Worm (Caenorhabditis elegans) whole organism, mixed stage, embryonic: ENCODE measurements around the gene T16H12.9.
A peak's percentile ranks its signal among the peaks of the same experiment; 100 is the strongest.

Experiments used
- M03D4.4 ChIP-seq: sonication (generic microtip); optimal IDR thresholded peaks from 2 replicates; lab custom pipeline; 2017; ENCODE audit warnings: mild to moderate bottlenecking, missing genetic modification characterization, missing compliant biosample characterization
- bed-3 ChIP-seq: fragments of 200-800 bp; sonication (Bioruptor generic); optimal IDR thresholded peaks from 3 replicates; lab custom pipeline; 2018; ENCODE audit warnings: mild to moderate bottlenecking, missing genetic modification characterization, moderate library complexity, missing compliant biosample characterization
- ceh-39 ChIP-seq: fragments of 150-350 bp; optimal IDR thresholded peaks from 2 replicates; lab custom pipeline; 2014; ENCODE audit warnings: missing biosample characterization, missing genetic modification characterization
- ceh-43 ChIP-seq: fragments of 200-800 bp; sonication (Bioruptor generic); optimal IDR thresholded peaks from 2 replicates; lab custom pipeline; 2018; ENCODE audit warnings: mild to moderate bottlenecking, missing genetic modification characterization, moderate library complexity, missing compliant biosample characterization
- ceh-83 ChIP-seq: fragments of 200-800 bp; sonication (Bioruptor generic); optimal IDR thresholded peaks from 2 replicates; lab custom pipeline; 2018; ENCODE audit warnings: mild to moderate bottlenecking, missing genetic modification characterization, missing compliant biosample characterization
- ces-1 ChIP-seq: fragments of 150-350 bp; optimal IDR thresholded peaks from 2 replicates; lab custom pipeline; 2014; ENCODE audit warnings: missing biosample characterization, missing genetic modification reagents, missing genetic modification characterization
- cnd-1 ChIP-seq: fragments of 200-800 bp; sonication (Bioruptor generic); optimal IDR thresholded peaks from 2 replicates; lab custom pipeline; 2018; ENCODE audit warnings: mild to moderate bottlenecking, missing genetic modification characterization, missing compliant biosample characterization
- drap-1 ChIP-seq: fragments of 200-800 bp; sonication (Bioruptor generic); optimal IDR thresholded peaks from 3 replicates; lab custom pipeline; 2018; ENCODE audit warnings: mild to moderate bottlenecking, missing genetic modification characterization, missing compliant biosample characterization
- flh-1 ChIP-seq: fragments of 200-800 bp; sonication (Bioruptor generic); optimal IDR thresholded peaks from 2 replicates; lab custom pipeline; 2018; ENCODE audit warnings: mild to moderate bottlenecking, missing genetic modification characterization, moderate library complexity, missing compliant biosample characterization
- ham-2 ChIP-seq: fragments of 200-800 bp; sonication (Bioruptor generic); optimal IDR thresholded peaks from 2 replicates; lab custom pipeline; 2018; ENCODE audit warnings: mild to moderate bottlenecking, missing genetic modification characterization, missing compliant biosample characterization
- hlh-1 ChIP-seq: fragments of 150-350 bp; optimal IDR thresholded peaks from 2 replicates; lab custom pipeline; 2014; ENCODE audit warnings: missing biosample characterization, missing genetic modification reagents, missing genetic modification characterization
- lin-13 ChIP-seq: fragments of 150-350 bp; optimal IDR thresholded peaks from 2 replicates; lab custom pipeline; 2014; ENCODE audit warnings: missing biosample characterization, missing genetic modification characterization
- lin-32 ChIP-seq: fragments of 200-800 bp; sonication (Bioruptor generic); optimal IDR thresholded peaks from 2 replicates; lab custom pipeline; 2018; ENCODE audit warnings: mild to moderate bottlenecking, missing genetic modification characterization, missing compliant biosample characterization
- lsy-2 ChIP-seq: fragments of 150-350 bp; optimal IDR thresholded peaks from 2 replicates; lab custom pipeline; 2014; ENCODE audit warnings: missing biosample characterization, missing genetic modification characterization
- mab-5 ChIP-seq: fragments of 150-350 bp; optimal IDR thresholded peaks from 2 replicates; lab custom pipeline; 2014; ENCODE audit warnings: missing biosample characterization, missing genetic modification characterization
- mep-1 ChIP-seq: fragments of 150-350 bp; optimal IDR thresholded peaks from 2 replicates; lab custom pipeline; 2017; ENCODE audit warnings: missing biosample characterization, missing genetic modification reagents, missing genetic modification characterization, inconsistent platforms
- mls-2 ChIP-seq: sonication (generic microtip); optimal IDR thresholded peaks from 2 replicates; lab custom pipeline; 2016; ENCODE audit warnings: mild to moderate bottlenecking, missing genetic modification characterization, moderate library complexity, missing compliant biosample characterization
- nhr-12 ChIP-seq: fragments of 150-350 bp; optimal IDR thresholded peaks from 2 replicates; lab custom pipeline; 2014; ENCODE audit warnings: missing biosample characterization, missing genetic modification characterization
- nhr-2 ChIP-seq: fragments of 150-350 bp; optimal IDR thresholded peaks from 2 replicates; lab custom pipeline; 2014; ENCODE audit warnings: missing biosample characterization, missing genetic modification characterization
- nhr-237 ChIP-seq: fragments of 150-350 bp; optimal IDR thresholded peaks from 2 replicates; lab custom pipeline; 2014; ENCODE audit warnings: missing biosample characterization, missing genetic modification characterization
- nhr-28 ChIP-seq: fragments of 150-350 bp; optimal IDR thresholded peaks from 2 replicates; lab custom pipeline; 2014; ENCODE audit warnings: missing biosample characterization, missing genetic modification characterization
- pha-4 ChIP-seq: fragments of 150-350 bp; optimal IDR thresholded peaks from 2 replicates; lab custom pipeline; 2018; ENCODE audit warnings: missing biosample characterization, missing genetic modification reagents, missing genetic modification characterization
- sem-2 ChIP-seq: fragments of 200-800 bp; sonication (Bioruptor generic); optimal IDR thresholded peaks from 2 replicates; lab custom pipeline; 2018; ENCODE audit warnings: mild to moderate bottlenecking, missing genetic modification characterization, missing compliant biosample characterization
- sptf-1 ChIP-seq: sonication (generic microtip); optimal IDR thresholded peaks from 2 replicates; lab custom pipeline; 2017; ENCODE audit warnings: mild to moderate bottlenecking, missing genetic modification characterization, moderate library complexity, missing compliant biosample characterization
- tbx-8 ChIP-seq: fragments of 200-800 bp; sonication (Bioruptor generic); optimal IDR thresholded peaks from 2 replicates; lab custom pipeline; 2018; ENCODE audit warnings: mild to moderate bottlenecking, missing genetic modification characterization, moderate library complexity, missing compliant biosample characterization
- unc-120 ChIP-seq: sonication (generic microtip); optimal IDR thresholded peaks from 2 replicates; lab custom pipeline; 2017; ENCODE audit warnings: missing genetic modification characterization, missing compliant biosample characterization; ENCODE audit not compliant: poor library complexity, severe bottlenecking
- unc-39 ChIP-seq: fragments of 150-350 bp; optimal IDR thresholded peaks from 2 replicates; lab custom pipeline; 2014; ENCODE audit warnings: missing biosample characterization, missing genetic modification characterization
- unc-62 ChIP-seq: fragments of 150-350 bp; optimal IDR thresholded peaks from 2 replicates; lab custom pipeline; 2014; ENCODE audit warnings: missing biosample characterization, missing genetic modification reagents, missing genetic modification characterization
- zip-8 ChIP-seq: fragments of 150-350 bp; optimal IDR thresholded peaks from 2 replicates; lab custom pipeline; 2014; ENCODE audit warnings: missing biosample characterization, missing genetic modification characterization
- ztf-11 ChIP-seq: fragments of 150-350 bp; optimal IDR thresholded peaks from 2 replicates; lab custom pipeline; 2014; ENCODE audit warnings: missing biosample characterization, missing genetic modification characterization

T16H12.9 gene

DNA sequence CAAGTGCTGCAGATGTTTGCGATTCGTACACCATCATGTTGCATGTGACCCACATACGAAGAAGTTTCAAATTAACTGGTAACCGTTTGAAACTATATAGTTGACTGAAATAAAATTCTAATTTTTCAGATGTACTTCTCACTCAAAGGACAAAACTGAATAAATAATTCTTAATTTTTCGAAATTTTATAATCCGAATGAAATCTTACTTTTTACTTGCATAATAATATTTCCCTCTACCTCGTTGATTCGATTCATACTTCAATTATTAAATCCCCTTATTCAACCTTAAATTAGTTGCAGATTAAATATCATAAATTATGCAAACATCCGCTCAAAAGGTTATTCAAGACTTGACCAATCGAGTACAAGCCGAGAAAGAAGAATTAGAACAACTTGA is 23.1 kb upstream of the T16H12.9 start, which contains the start of gene T16H12.2:
T16H12.2 (plus strand) TSS at position 301 of the 400 bp plus-strand sequence.
- TF ChIP-seq ceh-83 (no peak), lin-32 (GFP tag; lab: Kevin White, UChicago) (no peak), drap-1 (no peak), ceh-39 (tag; lab: Kevin White, UChicago) (no peak), zip-8 (tag; lab: Kevin White, UChicago) (no peak), nhr-28 (tag; lab: Kevin White, UChicago) (no peak), M03D4.4 (tag; lab: Kevin White, UChicago) (no peak), nhr-12 (tag; lab: Kevin White, UChicago) (no peak), ceh-43 (no peak), mab-5 (no peak)

DNA sequence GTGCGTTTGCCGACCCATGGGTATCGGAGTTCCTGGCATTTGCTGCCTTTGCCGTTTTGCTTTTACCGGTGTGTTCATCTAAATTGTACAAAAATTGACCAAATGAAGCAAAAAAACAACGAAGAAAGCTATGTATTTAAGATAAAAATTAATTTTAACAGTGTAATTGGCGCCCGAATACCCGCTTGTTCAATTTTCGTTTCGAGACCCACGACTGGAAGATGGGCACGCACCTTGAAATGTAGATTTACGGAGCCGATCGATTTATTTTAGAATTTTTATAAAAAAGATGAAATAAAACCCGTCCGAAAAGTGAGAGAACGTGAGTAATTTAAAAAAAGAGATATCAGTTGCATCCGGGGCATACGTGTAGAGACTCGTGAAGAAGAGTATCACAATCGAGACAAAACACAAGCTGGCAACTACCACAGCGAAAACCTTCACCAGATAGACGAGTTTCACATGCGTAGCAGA is 20.6 kb upstream of the T16H12.9 start, which contains the start of gene hal-2:
hal-2 (minus strand) TSS at position 424 of the 474 bp plus-strand sequence.
- TF ChIP-seq sptf-1 (tag; lab: Kevin White, UChicago) (no peak), ceh-83 (no peak), nhr-12 (tag; lab: Kevin White, UChicago) (no peak), zip-8 (tag; lab: Kevin White, UChicago) (no peak), nhr-28 (tag; lab: Kevin White, UChicago) (no peak), lsy-2 (tag; lab: Kevin White, UChicago) (no peak), ces-1 (GFP tag; lab: Kevin White, UChicago) (no peak), bed-3 (no peak), cnd-1 (tag; lab: Kevin White, UChicago) (no peak), unc-39 (tag; lab: Kevin White, UChicago) (no peak), mep-1 (tag; lab: Kevin White, UChicago) (no peak)
- TF ChIP-seq, all 35 proteins: peak for 0

DNA sequence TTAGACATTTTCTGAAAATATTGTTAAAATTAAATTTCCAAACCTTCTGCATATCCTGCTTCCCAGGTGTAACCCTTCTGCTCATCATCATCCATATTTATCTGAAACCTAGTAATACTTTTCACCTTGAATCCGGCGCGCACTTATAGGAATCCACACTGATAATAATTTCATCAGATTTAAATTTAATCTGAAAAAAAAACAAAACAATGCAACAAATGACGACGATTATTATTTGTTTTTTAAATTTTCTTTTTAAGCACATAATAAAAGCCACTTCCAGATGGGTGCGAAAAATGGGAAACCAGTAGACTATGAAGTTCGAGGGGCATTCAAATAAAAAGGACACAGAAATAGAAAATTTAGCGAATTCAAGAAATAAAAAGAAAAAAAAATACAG is 18.4 kb upstream of the T16H12.9 start, which contains the start of gene gtf-2H2C:
gtf-2H2C (minus strand) TSS at position 101 of the 400 bp plus-strand sequence.
- TF ChIP-seq unc-120 (tag; lab: Kevin White, UChicago): no peak

DNA sequence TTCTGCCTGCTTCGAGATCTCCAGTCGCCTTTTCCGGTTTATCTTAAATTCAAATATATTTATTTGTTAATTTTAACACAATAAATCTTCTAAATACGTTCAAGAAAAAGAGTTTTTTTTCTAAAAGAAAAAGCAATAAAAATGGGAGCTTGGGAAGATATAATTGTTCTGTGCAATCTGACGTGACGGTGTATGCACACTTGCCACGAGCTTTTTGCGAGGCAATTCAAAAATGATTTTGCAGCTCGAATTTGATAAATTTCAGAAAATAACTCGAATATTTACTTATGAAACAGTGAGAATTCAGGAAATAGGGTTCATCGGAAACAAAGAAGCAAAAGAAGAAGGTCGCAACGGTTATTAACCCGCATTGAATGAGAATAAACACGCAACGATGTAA is 16.0 kb upstream of the T16H12.9 start:
- no peak for TF ChIP-seq nhr-12 (tag; lab: Kevin White, UChicago)
- peak; percentile 2 for TF ChIP-seq lin-32 (GFP tag; lab: Kevin White, UChicago)

DNA sequence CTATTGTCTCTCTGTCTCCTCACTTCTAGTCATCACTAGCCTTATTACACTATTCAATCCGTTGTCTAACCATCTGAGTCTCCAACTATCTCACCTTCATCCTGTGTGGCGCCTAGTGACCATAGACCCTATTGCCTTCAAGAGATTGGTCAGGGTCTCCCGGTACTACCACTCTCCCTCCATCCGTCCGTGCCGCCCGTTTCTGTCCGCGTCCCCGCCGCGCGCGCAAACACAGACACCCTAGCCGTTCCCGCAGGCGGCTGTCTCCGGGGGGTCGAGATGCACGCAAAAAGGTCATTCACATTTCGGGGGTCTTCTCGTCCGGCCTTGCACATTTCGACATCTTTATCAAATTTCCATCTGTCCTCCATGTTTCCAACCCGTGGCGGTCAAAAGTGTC is 14.6 kb upstream of the T16H12.9 start:
- TF ChIP-seq unc-120 (tag; lab: Kevin White, UChicago): peak; percentile 56
- no peak for TF ChIP-seq ces-1 (GFP tag; lab: Kevin White, UChicago)
- TF ChIP-seq drap-1: peak; percentile 28
- TF ChIP-seq lin-13 (tag; lab: Kevin White, UChicago): no peak
- TF ChIP-seq bed-3: peak; percentile 9
- TF ChIP-seq ham-2 (GFP tag; lab: Kevin White, UChicago): peak; percentile 91
- TF ChIP-seq unc-62 (GFP tag; lab: Kevin White, UChicago): peak; percentile 3
- TF ChIP-seq sptf-1 (tag; lab: Kevin White, UChicago): peak; percentile 79
- no peak for TF ChIP-seq lin-32 (GFP tag; lab: Kevin White, UChicago)
- TF ChIP-seq nhr-2 (tag; lab: Kevin White, UChicago): peak; percentile 9
- no peak for TF ChIP-seq ceh-43
- TF ChIP-seq mls-2: peak; percentile 58
- no peak for TF ChIP-seq ceh-39 (tag; lab: Kevin White, UChicago)
- TF ChIP-seq cnd-1 (tag; lab: Kevin White, UChicago): peak; percentile 69
- TF ChIP-seq zip-8 (tag; lab: Kevin White, UChicago): no peak
- no peak for TF ChIP-seq hlh-1 (tag; lab: Kevin White, UChicago)
- TF ChIP-seq sem-2 (GFP tag; lab: Kevin White, UChicago): no peak
- TF ChIP-seq nhr-237 (tag; lab: Kevin White, UChicago): no peak
- TF ChIP-seq lsy-2 (tag; lab: Kevin White, UChicago): peak; percentile 21
- peak; percentile 58 for TF ChIP-seq pha-4 (tag; lab: Kevin White, UChicago)
- no peak for TF ChIP-seq flh-1 (GFP tag; lab: Kevin White, UChicago)
- TF ChIP-seq mep-1 (tag; lab: Kevin White, UChicago): no peak
- TF ChIP-seq mab-5: no peak
- TF ChIP-seq nhr-28 (tag; lab: Kevin White, UChicago): no peak
- TF ChIP-seq M03D4.4 (tag; lab: Kevin White, UChicago): peak; percentile 59
- TF ChIP-seq tbx-8 (GFP tag; lab: Kevin White, UChicago): no peak
- TF ChIP-seq ztf-11: no peak
